Fruit fly (Drosophila melanogaster) whole organism, embryonic: Measurements from ENCODE around the gene Eip93F.

Experiments used
- Ada2b ChIP-seq: fragments of 200-800 bp; sonication (Bioruptor generic); IDR thresholded peaks from 2 replicates; pipeline ENCODE4 v1.3.6; 2022; ENCODE audit warnings: missing biosample characterization, missing genetic modification characterization
- BtbVII ChIP-seq: fragments of 200-800 bp; sonication (Bioruptor generic); optimal IDR thresholded peaks from 3 replicates; lab custom pipeline; 2017; ENCODE audit warnings: missing biosample characterization, mild to moderate bottlenecking, missing genetic modification characterization
- CG10147 ChIP-seq: fragments of 200-800 bp; sonication (Bioruptor generic); optimal IDR thresholded peaks from 2 replicates; lab custom pipeline; 2019; ENCODE audit warnings: missing biosample characterization, mild to moderate bottlenecking, missing genetic modification characterization, moderate library complexity
- CG11085 ChIP-seq: fragments of 200-800 bp; sonication (Bioruptor generic); IDR thresholded peaks from 2 replicates; pipeline ENCODE4 v1.3.6; 2022; ENCODE audit warnings: missing biosample characterization, missing genetic modification characterization
- CG11247 ChIP-seq: fragments of 200-800 bp; sonication (Bioruptor generic); IDR thresholded peaks from 2 replicates; pipeline ENCODE4 v1.3.6; 2022; ENCODE audit warnings: missing biosample characterization, missing genetic modification characterization
- CG13775 ChIP-seq: fragments of 200-800 bp; sonication (Bioruptor generic); optimal IDR thresholded peaks from 3 replicates; lab custom pipeline; 2017; ENCODE audit warnings: missing biosample characterization, mild to moderate bottlenecking, missing genetic modification characterization
- CG15269 ChIP-seq: fragments of 200-800 bp; sonication (Bioruptor generic); optimal IDR thresholded peaks from 2 replicates; lab custom pipeline; 2018; ENCODE audit warnings: missing biosample characterization, mild to moderate bottlenecking, missing genetic modification characterization, moderate library complexity
- CG17568 ChIP-seq: fragments of 200-800 bp; sonication (Bioruptor generic); optimal IDR thresholded peaks from 2 replicates; lab custom pipeline; 2018; ENCODE audit warnings: missing biosample characterization, mild to moderate bottlenecking, missing genetic modification characterization, moderate library complexity
- CG18764 ChIP-seq: fragments of 200-800 bp; sonication (Bioruptor generic); optimal IDR thresholded peaks from 3 replicates; lab custom pipeline; 2016; ENCODE audit warnings: missing biosample characterization, missing genetic modification characterization
- CG2120 ChIP-seq: fragments of 200-800 bp; sonication (Bioruptor generic); optimal IDR thresholded peaks from 3 replicates; lab custom pipeline; 2016; ENCODE audit warnings: missing biosample characterization, missing genetic modification characterization
- CG2875 ChIP-seq: fragments of 200-800 bp; sonication (Bioruptor generic); optimal IDR thresholded peaks from 2 replicates; lab custom pipeline; 2017; ENCODE audit warnings: missing biosample characterization, mild to moderate bottlenecking, missing genetic modification characterization, missing genetic modification reagents
- CG4328 ChIP-seq: fragments of 200-800 bp; sonication (Bioruptor generic); optimal IDR thresholded peaks from 3 replicates; lab custom pipeline; 2017; ENCODE audit warnings: missing biosample characterization, missing genetic modification reagents, missing genetic modification characterization
- CG6683 ChIP-seq: fragments of 200-800 bp; sonication (Bioruptor generic); optimal IDR thresholded peaks from 2 replicates; lab custom pipeline; 2017; ENCODE audit warnings: missing biosample characterization, mild to moderate bottlenecking, missing genetic modification characterization, missing genetic modification reagents
- CG6813 ChIP-seq: fragments of 200-800 bp; sonication (Bioruptor generic); optimal IDR thresholded peaks from 2 replicates; lab custom pipeline; 2017; ENCODE audit warnings: missing biosample characterization, missing genetic modification characterization, mild to moderate bottlenecking, moderate library complexity, missing genetic modification reagents
- CTCF ChIP-seq: fragments of 200-800 bp; sonication (Bioruptor generic); optimal IDR thresholded peaks from 2 replicates; lab custom pipeline; 2017; ENCODE audit warnings: missing biosample characterization, mild to moderate bottlenecking, missing genetic modification characterization, moderate library complexity
- HLHmδ ChIP-seq: fragments of 200-800 bp; sonication (Bioruptor generic); optimal IDR thresholded peaks from 2 replicates; lab custom pipeline; 2018; ENCODE audit warnings: missing biosample characterization, mild to moderate bottlenecking, missing genetic modification characterization, moderate library complexity
- Hey ChIP-seq: fragments of 200-800 bp; sonication (Bioruptor generic); optimal IDR thresholded peaks from 3 replicates; lab custom pipeline; 2018; ENCODE audit warnings: missing biosample characterization, mild to moderate bottlenecking, missing genetic modification characterization
- NfI ChIP-seq: fragments of 200-800 bp; sonication (Bioruptor generic); optimal IDR thresholded peaks from 3 replicates; lab custom pipeline; 2018; ENCODE audit warnings: missing biosample characterization, mild to moderate bottlenecking, missing genetic modification characterization, moderate library complexity
- Oaz ChIP-seq: fragments of 200-800 bp; sonication (Bioruptor generic); IDR thresholded peaks from 2 replicates; pipeline ENCODE4 v1.3.6; 2022; ENCODE audit warnings: missing biosample characterization, missing genetic modification characterization
- Side ChIP-seq: fragments of 200-800 bp; sonication (Bioruptor generic); optimal IDR thresholded peaks from 2 replicates; lab custom pipeline; 2016; ENCODE audit warnings: missing biosample characterization, missing genetic modification characterization
- Stat92E ChIP-seq, 3 experiments: fragments of >200 bp in 2 of 3; fragments of 200-800 bp in 1 of 3; sonication (Bioruptor generic) in 1 of 3; optimal IDR thresholded peaks; 2 replicates each; lab custom pipeline; 2017 to 2019; ENCODE audit warnings: missing biosample characterization in 3 of 3, missing genetic modification characterization in 3 of 3, mild to moderate bottlenecking in 1 of 3, moderate library complexity in 1 of 3
- YL-1 ChIP-seq: fragments of 200-800 bp; sonication (Bioruptor generic); optimal IDR thresholded peaks from 3 replicates; lab custom pipeline; 2017; ENCODE audit warnings: missing biosample characterization, mild to moderate bottlenecking, missing genetic modification characterization
- caup ChIP-seq: fragments of 200-800 bp; sonication (Bioruptor generic); optimal IDR thresholded peaks from 3 replicates; lab custom pipeline; 2017; ENCODE audit warnings: missing biosample characterization, mild to moderate bottlenecking, missing genetic modification characterization, moderate library complexity; ENCODE audit not compliant: severe bottlenecking
- dimm ChIP-seq: fragments of 200-800 bp; sonication (Bioruptor generic); IDR thresholded peaks from 2 replicates; pipeline ENCODE4 v1.3.6; 2022; ENCODE audit warnings: missing biosample characterization, missing genetic modification characterization
- dm ChIP-seq: fragments of 200-800 bp; sonication (Bioruptor generic); optimal IDR thresholded peaks from 3 replicates; lab custom pipeline; 2016; ENCODE audit warnings: missing biosample characterization, missing genetic modification characterization
- dmrt11E ChIP-seq: fragments of 200-800 bp; sonication (Bioruptor generic); optimal IDR thresholded peaks from 3 replicates; lab custom pipeline; 2018; ENCODE audit warnings: missing biosample characterization, mild to moderate bottlenecking, missing genetic modification characterization, moderate library complexity
- dysf ChIP-seq: fragments of 200-800 bp; sonication (Bioruptor generic); IDR thresholded peaks from 3 replicates; pipeline ENCODE4 v1.3.6; 2022; ENCODE audit warnings: missing biosample characterization, missing genetic modification characterization
- emc ChIP-seq: fragments of 200-800 bp; sonication (Bioruptor generic); optimal IDR thresholded peaks from 2 replicates; lab custom pipeline; 2016; ENCODE audit warnings: missing biosample characterization, missing genetic modification characterization
- gsb-n ChIP-seq: fragments of 200-800 bp; sonication (Bioruptor generic); optimal IDR thresholded peaks from 3 replicates; lab custom pipeline; 2018; ENCODE audit warnings: missing biosample characterization, mild to moderate bottlenecking, missing genetic modification characterization
- hth ChIP-seq: fragments of >200 bp; optimal IDR thresholded peaks from 2 replicates; lab custom pipeline; 2017; ENCODE audit warnings: inconsistent platforms
- lilli ChIP-seq: fragments of 200-800 bp; sonication (Bioruptor generic); optimal IDR thresholded peaks from 3 replicates; lab custom pipeline; 2016; ENCODE audit warnings: missing biosample characterization, missing genetic modification characterization
- lov ChIP-seq, 2 experiments: fragments of 200-800 bp in 1 of 2; fragments of >200 bp in 1 of 2; sonication (Bioruptor generic) in 1 of 2; IDR thresholded peaks in 1 of 2; optimal IDR thresholded peaks in 1 of 2; 2 replicates in 1 of 2; 3 replicates in 1 of 2; pipeline versions ENCODE4 v1.3.6 to Lab custom; 2017 to 2022; ENCODE audit warnings: missing biosample characterization in 1 of 2, missing genetic modification characterization in 1 of 2
- mam ChIP-seq: fragments of 200-800 bp; sonication (Bioruptor generic); optimal IDR thresholded peaks from 3 replicates; lab custom pipeline; 2016; ENCODE audit warnings: missing biosample characterization, missing genetic modification characterization
- nau ChIP-seq: fragments of 200-800 bp; sonication (Bioruptor generic); optimal IDR thresholded peaks from 3 replicates; lab custom pipeline; 2017; ENCODE audit warnings: missing biosample characterization, mild to moderate bottlenecking, missing genetic modification characterization, missing genetic modification reagents
- nom ChIP-seq: fragments of 200-800 bp; sonication (Bioruptor generic); optimal IDR thresholded peaks from 2 replicates; lab custom pipeline; 2017; ENCODE audit warnings: missing biosample characterization, missing genetic modification characterization, mild to moderate bottlenecking, moderate library complexity, missing genetic modification reagents
- p53 ChIP-seq: fragments of 200-800 bp; sonication (Bioruptor generic); optimal IDR thresholded peaks from 2 replicates; lab custom pipeline; 2016; ENCODE audit warnings: missing biosample characterization, missing genetic modification characterization
- pfk ChIP-seq: fragments of 200-800 bp; sonication (Bioruptor generic); optimal IDR thresholded peaks from 2 replicates; lab custom pipeline; 2018; ENCODE audit warnings: missing biosample characterization, mild to moderate bottlenecking, missing genetic modification characterization, moderate library complexity
- psq ChIP-seq: fragments of 200-800 bp; sonication (Bioruptor generic); optimal IDR thresholded peaks from 2 replicates; lab custom pipeline; 2017; ENCODE audit warnings: missing biosample characterization, missing genetic modification characterization
- ranshi ChIP-seq: fragments of 200-800 bp; sonication (Bioruptor generic); IDR thresholded peaks from 2 replicates; pipeline ENCODE4 v1.3.6; 2022; ENCODE audit warnings: missing biosample characterization, missing genetic modification characterization
- sc ChIP-seq, 3 experiments: fragments of >200 bp in 2 of 3; fragments of 200-800 bp in 1 of 3; sonication (Bioruptor generic) in 1 of 3; optimal IDR thresholded peaks; 2 replicates in 2 of 3; 3 replicates in 1 of 3; lab custom pipeline; 2017; ENCODE audit warnings: mild to moderate bottlenecking in 1 of 3, missing biosample characterization in 1 of 3, missing genetic modification characterization in 1 of 3, missing genetic modification reagents in 1 of 3
- slbo ChIP-seq: fragments of 200-800 bp; sonication (Bioruptor generic); IDR thresholded peaks from 2 replicates; pipeline ENCODE4 v1.3.6; 2022; ENCODE audit warnings: missing biosample characterization, missing genetic modification characterization
- sna ChIP-seq: fragments of 200-800 bp; sonication (Bioruptor generic); IDR thresholded peaks from 2 replicates; pipeline ENCODE4 v1.3.6; 2022; ENCODE audit warnings: missing biosample characterization, missing genetic modification characterization; ENCODE audit not compliant: partially characterized antibody

Gene Eip93F

dm6 chr3R:22057083-22057482 is 108.2 kb downstream of the Eip93F start (continued):
- no peak for TF ChIP-seq lov (optimal IDR thresholded peaks at IDR 0.05; lab: Kevin White, UChicago)
- TF ChIP-seq lov (GFP tag; IDR thresholded peaks at IDR 0.05; lab: Robert Waterston, UW): no peak
- TF ChIP-seq CG13775 (GFP tag; lab: Kevin White, UChicago): no peak
- TF ChIP-seq CG6813 (GFP tag; lab: Kevin White, UChicago): no peak
- peak; percentile 68 for TF ChIP-seq caup
- TF ChIP-seq CG11085 (GFP tag; lab: Robert Waterston, UW): no peak
- TF ChIP-seq p53 (GFP tag; lab: Kevin White, UChicago): no peak
- peak; percentile 20 for TF ChIP-seq CG2120 (GFP tag; lab: Kevin White, UChicago)
- TF ChIP-seq CTCF (GFP tag; lab: Kevin White, UChicago): no peak
- TF ChIP-seq CG11247 (GFP tag; lab: Robert Waterston, UW): no peak
- no peak for TF ChIP-seq Stat92E (GFP tag; optimal IDR thresholded peaks at IDR 0.05; lab: Kevin White, UChicago)
- TF ChIP-seq Hey (tag; lab: Kevin White, UChicago): no peak
- TF ChIP-seq sc (optimal IDR thresholded peaks at IDR 0.05; lab: Kevin White, UChicago): no peak
- no peak for TF ChIP-seq sc (GFP tag; optimal IDR thresholded peaks at IDR 0.05; lab: Kevin White, UChicago)
- TF ChIP-seq lilli: no peak
- no peak for TF ChIP-seq YL-1 (GFP tag; lab: Kevin White, UChicago)
- TF ChIP-seq CG15269: no peak
- TF ChIP-seq nom (GFP tag; lab: Kevin White, UChicago): no peak
- TF ChIP-seq dmrt11E (tag; lab: Kevin White, UChicago): no peak
- TF ChIP-seq gsb-n (tag; lab: Kevin White, UChicago): no peak
- TF ChIP-seq dm: no peak
- no peak for TF ChIP-seq emc (GFP tag; lab: Kevin White, UChicago)
- TF ChIP-seq CG6683 (GFP tag; lab: Kevin White, UChicago): no peak
- TF ChIP-seq ranshi: no peak
- no peak for TF ChIP-seq CG18764 (GFP tag; lab: Kevin White, UChicago)
- no peak for TF ChIP-seq Oaz
- TF ChIP-seq CG2875 (GFP tag; lab: Kevin White, UChicago): no peak
- TF ChIP-seq CG4328 (GFP tag; lab: Kevin White, UChicago): no peak
- no peak for TF ChIP-seq hth
- no peak for TF ChIP-seq sna (GFP tag; lab: Robert Waterston, UW)
- peak; percentile 54 for TF ChIP-seq BtbVII (GFP tag; lab: Kevin White, UChicago)
- no peak for TF ChIP-seq nau
- no peak for TF ChIP-seq pfk (GFP tag; lab: Kevin White, UChicago)
- TF ChIP-seq CG17568 (GFP tag; lab: Kevin White, UChicago): no peak
- no peak for TF ChIP-seq Ada2b
- TF ChIP-seq dysf (GFP tag; lab: Robert Waterston, UW): no peak
- no peak for TF ChIP-seq psq (GFP tag; lab: Kevin White, UChicago)
- TF ChIP-seq NfI (GFP tag; lab: Kevin White, UChicago): no peak
- peak; percentile 4 for TF ChIP-seq CG10147 (GFP tag; lab: Kevin White, UChicago)
- no peak for TF ChIP-seq mam (GFP tag; lab: Kevin White, UChicago)
- TF ChIP-seq slbo (GFP tag; lab: Robert Waterston, UW): no peak
- no peak for TF ChIP-seq Side (GFP tag; lab: Kevin White, UChicago)
- TF ChIP-seq dimm (GFP tag; lab: Robert Waterston, UW): no peak
- TF ChIP-seq HLHmδ (GFP tag; lab: Kevin White, UChicago): no peak
